Fruit fly (Drosophila melanogaster): ENCODE results near the gene CG3323.

Gene CG3323

dm6 chrX:5322459-5322883 lies 17.0 kb upstream of the CG3323 start, which contains the start of gene Rnp4F (continued):
- TF ChIP-seq CG17385 (GFP tag; optimal IDR thresholded peaks at IDR 0.05): peak; percentile 24
- TF ChIP-seq CG10147 (GFP tag; optimal IDR thresholded peaks at IDR 0.05): peak; percentile 18
- peak; percentile 46 for TF ChIP-seq eyg (GFP tag; optimal IDR thresholded peaks at IDR 0.05)
- peak; percentile 59 for TF ChIP-seq dm (GFP tag; optimal IDR thresholded peaks at IDR 0.05)
- TF ChIP-seq wdn (GFP tag; IDR thresholded peaks at IDR 0.05): no peak; the same call in 1 of the 2 replicates
- TF ChIP-seq B-H2 (GFP tag; optimal IDR thresholded peaks at IDR 0.05): peak; percentile 9
- TF ChIP-seq crp (GFP tag; optimal IDR thresholded peaks at IDR 0.05): peak in 1 of 2 experiments; percentile 15
- TF ChIP-seq CG10431 (GFP tag; optimal IDR thresholded peaks at IDR 0.05): no peak
- TF ChIP-seq CoRest (tag; optimal IDR thresholded peaks at IDR 0.05): peak; percentile 77
- peak; percentile 53 for TF ChIP-seq HHEX (GFP tag; optimal IDR thresholded peaks at IDR 0.05)
- TF ChIP-seq chinmo (GFP tag; IDR thresholded peaks at IDR 0.05; ENCODE audit: partially characterized antibody): no peak
- TF ChIP-seq gcm (GFP tag; optimal IDR thresholded peaks at IDR 0.05): no peak
- peak; percentile 35; the same call in 1 of the 3 replicates for TF ChIP-seq B-H1 (GFP tag; IDR thresholded peaks at IDR 0.05)
- no peak for TF ChIP-seq usp (GFP tag; optimal IDR thresholded peaks at IDR 0.05)
- peak; percentile 88 for TF ChIP-seq amos (GFP tag; IDR thresholded peaks at IDR 0.05; ENCODE audit: partially characterized antibody)
- peak; percentile 41 for TF ChIP-seq Mes4 (GFP tag; optimal IDR thresholded peaks at IDR 0.05)
- peak; percentile 24 for TF ChIP-seq Ssrp (tag; optimal IDR thresholded peaks at IDR 0.05)
- TF ChIP-seq danr (GFP tag; IDR thresholded peaks at IDR 0.05): no peak
- peak; percentile 23 for TF ChIP-seq repo (GFP tag; optimal IDR thresholded peaks at IDR 0.05)
- TF ChIP-seq CG2116 (GFP tag; optimal IDR thresholded peaks at IDR 0.05): peak; percentile 52
- TF ChIP-seq CG34224 (GFP tag; IDR thresholded peaks at IDR 0.05; ENCODE audit: partially characterized antibody): peak; percentile 64
- peak; percentile 44 for TF ChIP-seq Atf-2 (GFP tag; optimal IDR thresholded peaks at IDR 0.05)
- no peak for TF ChIP-seq CG17912 (GFP tag; optimal IDR thresholded peaks at IDR 0.05)
- TF ChIP-seq hkb (optimal IDR thresholded peaks at IDR 0.05): no peak
- TF ChIP-seq hkb (GFP tag; IDR thresholded peaks at IDR 0.05): peak; percentile 51
- peak; percentile 58; the same call in 1 of the 3 replicates for TF ChIP-seq jigr1 (GFP tag; IDR thresholded peaks at IDR 0.05)
- peak; percentile 92 for TF ChIP-seq rib (GFP tag; IDR thresholded peaks at IDR 0.05)
- TF ChIP-seq NK7.1 (GFP tag; optimal IDR thresholded peaks at IDR 0.05): peak; percentile 56
- TF ChIP-seq CG4820 (GFP tag; optimal IDR thresholded peaks at IDR 0.05): peak; percentile 41
- peak; percentile 87 for TF ChIP-seq HLH54F (GFP tag; optimal IDR thresholded peaks at IDR 0.05)
- TF ChIP-seq CG11093 (GFP tag; IDR thresholded peaks at IDR 0.05): peak; percentile 37; the same call in 1 of the 3 replicates
- peak; percentile 69 for TF ChIP-seq Hsf (GFP tag; optimal IDR thresholded peaks at IDR 0.05)
- TF ChIP-seq lilli (GFP tag; optimal IDR thresholded peaks at IDR 0.05): peak; percentile 80
- peak; percentile 48 for TF ChIP-seq CG3281 (GFP tag; optimal IDR thresholded peaks at IDR 0.05)
- no peak for TF ChIP-seq CG14965 (GFP tag; optimal IDR thresholded peaks at IDR 0.05; ENCODE audit: borderline replicate concordance)
- TF ChIP-seq btn (GFP tag; optimal IDR thresholded peaks at IDR 0.05): peak; percentile 13
- no peak for TF ChIP-seq eve (GFP tag; optimal IDR thresholded peaks at IDR 0.05)
- TF ChIP-seq Bteb2 (GFP tag; optimal IDR thresholded peaks at IDR 0.05): peak; percentile 59
- TF ChIP-seq Ptx1 (GFP tag; IDR thresholded peaks at IDR 0.05): peak; percentile 72
- TF ChIP-seq Nf-YA (GFP tag; IDR thresholded peaks at IDR 0.05): no peak
- no peak for TF ChIP-seq jing (GFP tag; optimal IDR thresholded peaks at IDR 0.05)
- TF ChIP-seq Dip2 (GFP tag; IDR thresholded peaks at IDR 0.05): no peak
- TF ChIP-seq CG31224 (GFP tag; IDR thresholded peaks at IDR 0.05): peak; percentile 47
- TF ChIP-seq Ets65A (GFP tag): peak; percentile 99
- no peak for TF ChIP-seq corto (GFP tag; optimal IDR thresholded peaks at IDR 0.05)
- peak; percentile 52 for TF ChIP-seq E2f2 (GFP tag; IDR thresholded peaks at IDR 0.05)
- peak; percentile 36 for TF ChIP-seq CG3163 (GFP tag; optimal IDR thresholded peaks at IDR 0.05)
- TF ChIP-seq sob (GFP tag; IDR thresholded peaks at IDR 0.05): peak; percentile 78
- peak; percentile 49 for TF ChIP-seq trh (GFP tag; optimal IDR thresholded peaks at IDR 0.05)
- no peak for TF ChIP-seq dan (GFP tag; IDR thresholded peaks at IDR 0.05)
- TF ChIP-seq sima (GFP tag; optimal IDR thresholded peaks at IDR 0.05): no peak
- TF ChIP-seq ara (GFP tag; IDR thresholded peaks at IDR 0.05): peak; percentile 67
